Fruit fly (Drosophila melanogaster) whole organism, embryonic: ENCODE measurements around the gene CG14839.
A peak's percentile ranks its signal among the peaks of the same experiment; 100 is the strongest.

Experiments used
- CG10274 ChIP-seq: fragments of 200-800 bp; sonication (Bioruptor generic); optimal IDR thresholded peaks from 3 replicates; lab custom pipeline; 2017; ENCODE audit warnings: missing biosample characterization, mild to moderate bottlenecking, missing genetic modification characterization
- CG11247 ChIP-seq: fragments of 200-800 bp; sonication (Bioruptor generic); IDR thresholded peaks from 2 replicates; pipeline ENCODE4 v1.3.6; 2022; ENCODE audit warnings: missing biosample characterization, missing genetic modification characterization
- CG11723 ChIP-seq: fragments of 200-800 bp; sonication (Bioruptor generic); optimal IDR thresholded peaks from 2 replicates; lab custom pipeline; 2017; ENCODE audit warnings: missing biosample characterization, mild to moderate bottlenecking, missing genetic modification characterization
- CG12104 ChIP-seq: fragments of 200-800 bp; sonication (Bioruptor generic); optimal IDR thresholded peaks from 3 replicates; lab custom pipeline; 2016; ENCODE audit warnings: missing biosample characterization, missing genetic modification characterization
- CG12219 ChIP-seq: fragments of 200-800 bp; sonication (Bioruptor generic); optimal IDR thresholded peaks from 3 replicates; lab custom pipeline; 2018; ENCODE audit warnings: missing biosample characterization, mild to moderate bottlenecking, missing genetic modification characterization
- CG12236 ChIP-seq: fragments of 200-800 bp; sonication (Bioruptor generic); optimal IDR thresholded peaks from 2 replicates; lab custom pipeline; 2016; ENCODE audit warnings: missing biosample characterization, missing genetic modification characterization
- CG14965 ChIP-seq: fragments of 200-800 bp; sonication (Bioruptor generic); optimal IDR thresholded peaks from 2 replicates; lab custom pipeline; 2016; ENCODE audit warnings: missing biosample characterization, missing genetic modification characterization, borderline replicate concordance
- CG15514 ChIP-seq: fragments of 200-800 bp; sonication (Bioruptor generic); optimal IDR thresholded peaks from 3 replicates; lab custom pipeline; 2017; ENCODE audit warnings: missing biosample characterization, missing genetic modification characterization, mild to moderate bottlenecking, moderate library complexity, missing genetic modification reagents
- CG16815 ChIP-seq: fragments of 200-800 bp; sonication (Bioruptor generic); optimal IDR thresholded peaks from 3 replicates; lab custom pipeline; 2017; ENCODE audit warnings: missing biosample characterization, mild to moderate bottlenecking, missing genetic modification characterization
- CG1832 ChIP-seq: fragments of 200-800 bp; sonication (Bioruptor generic); optimal IDR thresholded peaks from 2 replicates; lab custom pipeline; 2017; ENCODE audit warnings: missing biosample characterization, mild to moderate bottlenecking, missing genetic modification characterization, inconsistent platforms
- CG31388 ChIP-seq: fragments of 200-800 bp; sonication (Bioruptor generic); optimal IDR thresholded peaks from 2 replicates; lab custom pipeline; 2016; ENCODE audit warnings: missing biosample characterization, missing genetic modification characterization
- CG33557 ChIP-seq: fragments of 200-800 bp; sonication (Bioruptor generic); optimal IDR thresholded peaks from 2 replicates; lab custom pipeline; 2019; ENCODE audit warnings: missing biosample characterization, mild to moderate bottlenecking, missing genetic modification characterization, moderate library complexity
- CG4617 ChIP-seq: fragments of 200-800 bp; sonication (Bioruptor generic); optimal IDR thresholded peaks from 3 replicates; lab custom pipeline; 2016; ENCODE audit warnings: missing biosample characterization, missing genetic modification characterization, borderline replicate concordance
- CG6654 ChIP-seq: fragments of 200-800 bp; sonication (Bioruptor generic); optimal IDR thresholded peaks from 2 replicates; lab custom pipeline; 2017; ENCODE audit warnings: missing biosample characterization, mild to moderate bottlenecking, missing genetic modification characterization
- CG6683 ChIP-seq: fragments of 200-800 bp; sonication (Bioruptor generic); optimal IDR thresholded peaks from 2 replicates; lab custom pipeline; 2017; ENCODE audit warnings: missing biosample characterization, mild to moderate bottlenecking, missing genetic modification characterization, missing genetic modification reagents
- CG6791 ChIP-seq: fragments of 200-800 bp; sonication (Bioruptor generic); IDR thresholded peaks from 3 replicates; pipeline ENCODE4 v1.3.6; 2022; ENCODE audit warnings: missing biosample characterization, missing genetic modification characterization; ENCODE audit not compliant: partially characterized antibody
- CG7928 ChIP-seq: fragments of 200-800 bp; sonication (Bioruptor generic); optimal IDR thresholded peaks from 2 replicates; lab custom pipeline; 2017; ENCODE audit warnings: missing biosample characterization, mild to moderate bottlenecking, missing genetic modification characterization
- CG8388 ChIP-seq: fragments of 200-800 bp; sonication (Bioruptor generic); optimal IDR thresholded peaks from 2 replicates; lab custom pipeline; 2019; ENCODE audit warnings: missing biosample characterization, mild to moderate bottlenecking, missing genetic modification characterization, moderate library complexity
- CG8944 ChIP-seq: fragments of 200-800 bp; sonication (Bioruptor generic); optimal IDR thresholded peaks from 3 replicates; lab custom pipeline; 2016; ENCODE audit warnings: missing biosample characterization, missing genetic modification characterization
- CG9932 ChIP-seq: fragments of 200-800 bp; sonication (Bioruptor generic); IDR thresholded peaks from 2 replicates; pipeline ENCODE4 v1.3.6; 2022; ENCODE audit warnings: missing biosample characterization, missing genetic modification characterization
- CHES-1-like ChIP-seq: fragments of 200-800 bp; sonication (Bioruptor generic); optimal IDR thresholded peaks from 2 replicates; lab custom pipeline; 2016; ENCODE audit warnings: missing biosample characterization, missing genetic modification characterization
- Chrac-16 ChIP-seq: fragments of 200-800 bp; sonication (Bioruptor generic); optimal IDR thresholded peaks from 3 replicates; lab custom pipeline; 2016; ENCODE audit warnings: missing biosample characterization, missing genetic modification characterization
- CoRest ChIP-seq: fragments of 200-800 bp; sonication (Bioruptor generic); optimal IDR thresholded peaks from 3 replicates; lab custom pipeline; 2018; ENCODE audit warnings: missing biosample characterization, mild to moderate bottlenecking, missing genetic modification characterization, moderate library complexity
- HHEX ChIP-seq: fragments of 200-800 bp; sonication (Bioruptor generic); optimal IDR thresholded peaks from 3 replicates; lab custom pipeline; 2017; ENCODE audit warnings: missing biosample characterization, mild to moderate bottlenecking, missing genetic modification characterization, missing genetic modification reagents
- Hr78 ChIP-seq, 2 experiments: fragments of 200-800 bp in 1 of 2; fragments of >200 bp in 1 of 2; sonication (Bioruptor generic) in 1 of 2; optimal IDR thresholded peaks; 2 replicates each; lab custom pipeline; 2017 to 2019; ENCODE audit warnings: missing biosample characterization in 2 of 2, missing genetic modification characterization in 2 of 2, mild to moderate bottlenecking in 1 of 2, moderate library complexity in 1 of 2
- MESR4 ChIP-seq: fragments of 200-800 bp; sonication (Bioruptor generic); optimal IDR thresholded peaks from 2 replicates; lab custom pipeline; 2018; ENCODE audit warnings: missing biosample characterization, mild to moderate bottlenecking, missing genetic modification characterization, moderate library complexity
- Meics ChIP-seq: fragments of 200-800 bp; sonication (Bioruptor generic); optimal IDR thresholded peaks from 2 replicates; lab custom pipeline; 2017; ENCODE audit warnings: missing biosample characterization, mild to moderate bottlenecking, missing genetic modification characterization
- Opbp ChIP-seq: fragments of 200-800 bp; sonication (Bioruptor generic); IDR thresholded peaks from 3 replicates; pipeline ENCODE4 v1.3.6; 2022; ENCODE audit warnings: missing biosample characterization, missing genetic modification characterization; ENCODE audit not compliant: partially characterized antibody
- Poxn ChIP-seq: fragments of 200-800 bp; sonication (Bioruptor generic); IDR thresholded peaks from 2 replicates; pipeline ENCODE4 v1.3.6; 2022; ENCODE audit warnings: missing biosample characterization, missing genetic modification characterization
- Rx ChIP-seq: fragments of 200-800 bp; sonication (Bioruptor generic); IDR thresholded peaks from 2 replicates; pipeline ENCODE4 v1.3.6; 2022; ENCODE audit warnings: missing biosample characterization, missing genetic modification characterization
- Usf ChIP-seq: fragments of 200-800 bp; sonication (Bioruptor generic); optimal IDR thresholded peaks from 2 replicates; lab custom pipeline; 2017; ENCODE audit warnings: missing genotype, missing biosample characterization, missing genetic modification characterization
- al ChIP-seq: fragments of 200-800 bp; sonication (Bioruptor generic); IDR thresholded peaks from 2 replicates; pipeline ENCODE4 v1.3.6; 2022; ENCODE audit warnings: missing biosample characterization, missing genetic modification characterization
- br ChIP-seq: fragments of >200 bp; optimal IDR thresholded peaks from 2 replicates; lab custom pipeline; 2017
- cg ChIP-seq: fragments of 200-800 bp; sonication (Bioruptor generic); optimal IDR thresholded peaks from 3 replicates; lab custom pipeline; 2019; ENCODE audit warnings: missing biosample characterization, mild to moderate bottlenecking, missing genetic modification characterization, moderate library complexity
- chm ChIP-seq: fragments of 200-800 bp; sonication (Bioruptor generic); IDR thresholded peaks from 2 replicates; pipeline ENCODE4 v1.3.6; 2022; ENCODE audit warnings: missing biosample characterization, missing genetic modification characterization
- corto ChIP-seq: fragments of 200-800 bp; sonication (Bioruptor generic); optimal IDR thresholded peaks from 2 replicates; lab custom pipeline; 2016; ENCODE audit warnings: missing biosample characterization, mild to moderate bottlenecking, missing genetic modification characterization, moderate library complexity
- crc ChIP-seq: fragments of 200-800 bp; sonication (Bioruptor generic); optimal IDR thresholded peaks from 2 replicates; lab custom pipeline; 2016; ENCODE audit warnings: missing biosample characterization, missing genetic modification characterization
- crol ChIP-seq: fragments of 200-800 bp; sonication (Bioruptor generic); IDR thresholded peaks from 2 replicates; pipeline ENCODE4 v1.3.6; 2022; ENCODE audit warnings: missing biosample characterization, missing genetic modification characterization
- fd102C ChIP-seq: fragments of 200-800 bp; sonication (Bioruptor generic); optimal IDR thresholded peaks from 2 replicates; lab custom pipeline; 2018; ENCODE audit warnings: missing biosample characterization, mild to moderate bottlenecking, missing genetic modification characterization, moderate library complexity
- fu2 ChIP-seq: fragments of 200-800 bp; sonication (Bioruptor generic); optimal IDR thresholded peaks from 2 replicates; lab custom pipeline; 2016; ENCODE audit warnings: missing biosample characterization, missing genetic modification characterization
- gro ChIP-seq: fragments of 200-800 bp; sonication (Bioruptor generic); optimal IDR thresholded peaks from 2 replicates; lab custom pipeline; 2016; ENCODE audit warnings: missing biosample characterization, missing genetic modification characterization
- gt ChIP-seq: fragments of 200-800 bp; sonication (Bioruptor generic); IDR thresholded peaks from 2 replicates; pipeline ENCODE4 v1.3.6; 2022; ENCODE audit warnings: missing biosample characterization, missing genetic modification characterization
- jigr1 ChIP-seq: fragments of 200-800 bp; sonication (Bioruptor generic); IDR thresholded peaks from 3 replicates; pipeline ENCODE4 v1.3.6; 2022; ENCODE audit warnings: missing biosample characterization, missing genetic modification characterization
- jing ChIP-seq: fragments of 200-800 bp; sonication (Bioruptor generic); optimal IDR thresholded peaks from 2 replicates; lab custom pipeline; 2018; ENCODE audit warnings: missing biosample characterization, mild to moderate bottlenecking, missing genetic modification characterization
- luna ChIP-seq: fragments of 200-800 bp; sonication (Bioruptor generic); optimal IDR thresholded peaks from 2 replicates; lab custom pipeline; 2016; ENCODE audit warnings: missing biosample characterization, missing genetic modification characterization
- row ChIP-seq: fragments of 200-800 bp; sonication (Bioruptor generic); IDR thresholded peaks from 3 replicates; pipeline ENCODE4 v1.3.6; 2022; ENCODE audit warnings: missing biosample characterization, missing genetic modification characterization
- scrt ChIP-seq: fragments of 200-800 bp; sonication (Bioruptor generic); optimal IDR thresholded peaks from 2 replicates; lab custom pipeline; 2018; ENCODE audit warnings: missing biosample characterization, mild to moderate bottlenecking, missing genetic modification characterization, moderate library complexity
- sd ChIP-seq: fragments of 200-800 bp; sonication (Bioruptor generic); optimal IDR thresholded peaks from 3 replicates; lab custom pipeline; 2018; ENCODE audit warnings: missing biosample characterization, mild to moderate bottlenecking, missing genetic modification characterization, moderate library complexity
- seq ChIP-seq: fragments of 200-800 bp; sonication (Bioruptor generic); IDR thresholded peaks from 2 replicates; pipeline ENCODE4 v1.3.6; 2022; ENCODE audit warnings: missing biosample characterization, missing genetic modification characterization
- sug ChIP-seq: fragments of 200-800 bp; optimal IDR thresholded peaks from 2 replicates; lab custom pipeline; 2019; ENCODE audit warnings: missing biosample characterization, mild to moderate bottlenecking, missing genetic modification characterization, moderate library complexity
- wdn ChIP-seq: fragments of 200-800 bp; sonication (Bioruptor generic); IDR thresholded peaks from 2 replicates; pipeline ENCODE4 v1.3.6; 2022; ENCODE audit warnings: missing biosample characterization, missing genetic modification characterization
- z ChIP-seq: fragments of 200-800 bp; sonication (Bioruptor generic); IDR thresholded peaks from 3 replicates; pipeline ENCODE4 v1.3.6; 2022; ENCODE audit warnings: missing biosample characterization, missing genetic modification characterization

The CG14839 gene

dm6 chr3R:14299891-14300290 is 37.7 kb downstream of the CG14839 start (continued):
- no peak for TF ChIP-seq jing (GFP tag; lab: Kevin White, UChicago)
- no peak for TF ChIP-seq z
- TF ChIP-seq CG11247 (GFP tag; lab: Robert Waterston, UW) = no peak
- TF ChIP-seq seq (GFP tag; lab: Robert Waterston, UW) = no peak
- TF ChIP-seq CG15514 (GFP tag; lab: Kevin White, UChicago) = no peak
- TF ChIP-seq gt (GFP tag; lab: Robert Waterston, UW) = no peak
- TF ChIP-seq CG1832 (GFP tag; lab: Kevin White, UChicago) = no peak
- TF ChIP-seq Rx (GFP tag; lab: Robert Waterston, UW) = no peak
- TF ChIP-seq CG6683 (GFP tag; lab: Kevin White, UChicago) = no peak
- no peak for TF ChIP-seq row
- no peak for TF ChIP-seq crc (GFP tag; lab: Kevin White, UChicago)
- no peak for TF ChIP-seq fd102C (GFP tag; lab: Kevin White, UChicago)
- no peak for TF ChIP-seq CG16815 (GFP tag; lab: Kevin White, UChicago)
- peak; percentile 13 for TF ChIP-seq CG12104 (GFP tag; lab: Kevin White, UChicago)
- TF ChIP-seq CG4617 (GFP tag; lab: Kevin White, UChicago) = no peak
- no peak for TF ChIP-seq al
- no peak for TF ChIP-seq Poxn (GFP tag; lab: Robert Waterston, UW)
- TF ChIP-seq Meics (GFP tag; lab: Kevin White, UChicago) = no peak
- no peak for TF ChIP-seq wdn
- no peak for TF ChIP-seq Opbp
- TF ChIP-seq cg = no peak
- no peak for TF ChIP-seq CG9932
- no peak for TF ChIP-seq corto (GFP tag; lab: Kevin White, UChicago)
- TF ChIP-seq sug (tag; lab: Kevin White, UChicago) = peak; percentile 70
- TF ChIP-seq CG12219 (GFP tag; lab: Kevin White, UChicago) = peak; percentile 37
- no peak for TF ChIP-seq CG6791 (GFP tag; lab: Robert Waterston, UW)
- peak; percentile 21 for TF ChIP-seq CG33557 (GFP tag; lab: Kevin White, UChicago)
- no peak for TF ChIP-seq CG12236 (GFP tag; lab: Kevin White, UChicago)
- TF ChIP-seq CG10274 (GFP tag; lab: Kevin White, UChicago) = no peak
- peak; percentile 22 for TF ChIP-seq scrt (GFP tag; lab: Kevin White, UChicago)
- TF ChIP-seq crol (GFP tag; lab: Robert Waterston, UW) = no peak
- TF ChIP-seq Chrac-16 (GFP tag; lab: Kevin White, UChicago) = no peak
- no peak for TF ChIP-seq CG6654
- TF ChIP-seq fu2 (GFP tag; lab: Kevin White, UChicago) = no peak
- TF ChIP-seq jigr1 (GFP tag; lab: Robert Waterston, UW) = no peak
- TF ChIP-seq luna (GFP tag; lab: Kevin White, UChicago) = no peak
- TF ChIP-seq br (lab: Kevin White, UChicago) = no peak
- no peak for TF ChIP-seq sd (tag; lab: Kevin White, UChicago)
- peak; percentile 52 for TF ChIP-seq HHEX (GFP tag; lab: Kevin White, UChicago)
- TF ChIP-seq CG14965 = no peak
- TF ChIP-seq gro (GFP tag; lab: Kevin White, UChicago) = no peak
- TF ChIP-seq Usf = no peak
- TF ChIP-seq CoRest (tag; lab: Kevin White, UChicago) = no peak
- TF ChIP-seq Hr78 (GFP tag; optimal IDR thresholded peaks at IDR 0.05; lab: Kevin White, UChicago) = peak in 1 of 2 experiments; percentile 49
- TF ChIP-seq CG11723 = peak; percentile 42
- TF ChIP-seq CHES-1-like = no peak
- TF ChIP-seq CG8388 = no peak
- TF ChIP-seq CG31388 (GFP tag; lab: Kevin White, UChicago) = no peak
- no peak for TF ChIP-seq CG8944
- no peak for TF ChIP-seq MESR4 (GFP tag; lab: Kevin White, UChicago)
- TF ChIP-seq chm (GFP tag; lab: Robert Waterston, UW) = peak; percentile 43; the same call in 1 of the 2 replicates
- TF ChIP-seq CG7928 (GFP tag; lab: Kevin White, UChicago) = no peak
